Fruit fly (Drosophila melanogaster): Measurements from ENCODE around the gene neo.

neo gene

dm6 chr3R:29868676-29869349, 49.9 kb downstream of the neo start, which contains the start of gene Zip99C (continued):
- TF ChIP-seq CG10321 (GFP tag; IDR thresholded peaks at IDR 0.05) (no peak), CHES-1-like (GFP tag; optimal IDR thresholded peaks at IDR 0.05) (no peak), CG13424 (tag; optimal IDR thresholded peaks at IDR 0.05) (peak; percentile 23), CG7839 (tag; optimal IDR thresholded peaks at IDR 0.05) (peak; percentile 11), gcm (GFP tag; optimal IDR thresholded peaks at IDR 0.05) (no peak), Poxn (GFP tag; IDR thresholded peaks at IDR 0.05) (no peak), CG9609 (GFP tag; optimal IDR thresholded peaks at IDR 0.05) (no peak), Hand (GFP tag; optimal IDR thresholded peaks at IDR 0.05) (no peak), CG3163 (GFP tag; optimal IDR thresholded peaks at IDR 0.05) (no peak), Mad (GFP tag; optimal IDR thresholded peaks at IDR 0.05) (no peak), dimm (GFP tag; IDR thresholded peaks at IDR 0.05) (no peak), CG13296 (GFP tag; optimal IDR thresholded peaks at IDR 0.05) (peak; percentile 1), crol (GFP tag; IDR thresholded peaks at IDR 0.05) (no peak), CG6765 (GFP tag; optimal IDR thresholded peaks at IDR 0.05) (no peak), CG34224 (GFP tag; IDR thresholded peaks at IDR 0.05; ENCODE audit: partially characterized antibody) (peak; percentile 85), MBD-R2 (GFP tag; IDR thresholded peaks at IDR 0.05) (peak; percentile 45), HLH54F (GFP tag; optimal IDR thresholded peaks at IDR 0.05) (no peak), NFAT (GFP tag; IDR thresholded peaks at IDR 0.05) (peak; percentile 22; the same call in 1 of the 2 replicates), tap (tag; optimal IDR thresholded peaks at IDR 0.05) (peak; percentile 39), gce (GFP tag; IDR thresholded peaks at IDR 0.05) (no peak), repo (GFP tag; optimal IDR thresholded peaks at IDR 0.05) (no peak), row (GFP tag; IDR thresholded peaks at IDR 0.05) (peak; percentile 82), CG13894 (tag; optimal IDR thresholded peaks at IDR 0.05) (peak; percentile 17), CG18476 (GFP tag; optimal IDR thresholded peaks at IDR 0.05) (no peak), CG10147 (GFP tag; optimal IDR thresholded peaks at IDR 0.05) (no peak), run (tag; optimal IDR thresholded peaks at IDR 0.05) (no peak), insv (GFP tag; optimal IDR thresholded peaks at IDR 0.05) (peak in 1 of 2 experiments; percentile 28), lilli (GFP tag; optimal IDR thresholded peaks at IDR 0.05) (peak; percentile 66), pb (GFP tag; optimal IDR thresholded peaks at IDR 0.05) (no peak), Lim3 (GFP tag; IDR thresholded peaks at IDR 0.05) (no peak), CG43689 (GFP tag; IDR thresholded peaks at IDR 0.05) (no peak), Xrp1 (GFP tag; IDR thresholded peaks at IDR 0.05) (peak; percentile 37; the same call in 1 of the 2 replicates), caup (GFP tag; optimal IDR thresholded peaks at IDR 0.05; ENCODE audit: severe bottlenecking) (peak; percentile 6), CG15269 (tag; optimal IDR thresholded peaks at IDR 0.05) (peak; percentile 35), CG9727 (GFP tag; optimal IDR thresholded peaks at IDR 0.05) (peak; percentile 36), CG8388 (GFP tag; optimal IDR thresholded peaks at IDR 0.05) (no peak), CG10565 (GFP tag; optimal IDR thresholded peaks at IDR 0.05) (no peak), CG3847 (GFP tag; IDR thresholded peaks at IDR 0.05) (peak; percentile 37; the same call in 1 of the 2 replicates), ssp (GFP tag; IDR thresholded peaks at IDR 0.05) (no peak), knrl (GFP tag; IDR thresholded peaks at IDR 0.05; ENCODE audit: partially characterized antibody) (peak; percentile 94), CG10267 (tag; optimal IDR thresholded peaks at IDR 0.05) (peak; percentile 64), CG17361 (GFP tag; IDR thresholded peaks at IDR 0.05) (peak; percentile 56; the same call in 1 of the 3 replicates), bsh (GFP tag; optimal IDR thresholded peaks at IDR 0.05) (no peak), CG3995 (GFP tag; optimal IDR thresholded peaks at IDR 0.05) (peak; percentile 29), CG16863 (GFP tag; optimal IDR thresholded peaks at IDR 0.05) (no peak), Dip3 (GFP tag; optimal IDR thresholded peaks at IDR 0.05) (peak; percentile 35), Taf1 (GFP tag; IDR thresholded peaks at IDR 0.05) (no peak), Adf1 (GFP tag; IDR thresholded peaks at IDR 0.05) (no peak), stc (GFP tag; IDR thresholded peaks at IDR 0.05) (no peak), CG30431 (GFP tag; optimal IDR thresholded peaks at IDR 0.05) (no peak)

Measured in whole organism, embryonic.